Fruit fly (Drosophila melanogaster) whole organism, embryonic: ENCODE measurements around the gene CG13096.

Experiments used
- Atf6 ChIP-seq: fragments of 200-800 bp; sonication (Bioruptor generic); IDR thresholded peaks from 2 replicates; pipeline ENCODE4 v1.3.6; 2022; ENCODE audit warnings: missing biosample characterization, missing genetic modification characterization
- BEAF-32 ChIP-seq: fragments of 200-800 bp; sonication (Bioruptor generic); optimal IDR thresholded peaks from 3 replicates; lab custom pipeline; 2017; ENCODE audit warnings: missing biosample characterization, missing genetic modification characterization, mild to moderate bottlenecking, moderate library complexity, missing genetic modification reagents
- BtbVII ChIP-seq: fragments of 200-800 bp; sonication (Bioruptor generic); optimal IDR thresholded peaks from 3 replicates; lab custom pipeline; 2017; ENCODE audit warnings: missing biosample characterization, mild to moderate bottlenecking, missing genetic modification characterization
- CG1024 ChIP-seq: fragments of 200-800 bp; sonication (Bioruptor generic); IDR thresholded peaks from 2 replicates; pipeline ENCODE4 v1.3.6; 2022; ENCODE audit warnings: missing biosample characterization, missing genetic modification characterization
- CG10321 ChIP-seq: fragments of 200-800 bp; sonication (Bioruptor generic); IDR thresholded peaks from 2 replicates; pipeline ENCODE4 v1.3.6; 2022; ENCODE audit warnings: missing biosample characterization, missing genetic modification characterization
- CG10979 ChIP-seq: fragments of 200-800 bp; sonication (Bioruptor generic); optimal IDR thresholded peaks from 2 replicates; lab custom pipeline; 2018; ENCODE audit warnings: missing biosample characterization, mild to moderate bottlenecking, missing genetic modification characterization, moderate library complexity
- CG11560 ChIP-seq: fragments of 200-800 bp; sonication (Bioruptor generic); IDR thresholded peaks from 3 replicates; pipeline ENCODE4 v1.3.6; 2022; ENCODE audit warnings: missing biosample characterization, missing genetic modification characterization
- CG12942 ChIP-seq: fragments of 200-800 bp; sonication (Bioruptor generic); optimal IDR thresholded peaks from 3 replicates; lab custom pipeline; 2016; ENCODE audit warnings: missing biosample characterization, missing genetic modification characterization
- CG13775 ChIP-seq: fragments of 200-800 bp; sonication (Bioruptor generic); optimal IDR thresholded peaks from 3 replicates; lab custom pipeline; 2017; ENCODE audit warnings: missing biosample characterization, mild to moderate bottlenecking, missing genetic modification characterization
- CG15269 ChIP-seq: fragments of 200-800 bp; sonication (Bioruptor generic); optimal IDR thresholded peaks from 2 replicates; lab custom pipeline; 2018; ENCODE audit warnings: missing biosample characterization, mild to moderate bottlenecking, missing genetic modification characterization, moderate library complexity
- CG15514 ChIP-seq: fragments of 200-800 bp; sonication (Bioruptor generic); optimal IDR thresholded peaks from 3 replicates; lab custom pipeline; 2017; ENCODE audit warnings: missing biosample characterization, missing genetic modification characterization, mild to moderate bottlenecking, moderate library complexity, missing genetic modification reagents
- CG17186 ChIP-seq: fragments of 200-800 bp; sonication (Bioruptor generic); optimal IDR thresholded peaks from 3 replicates; lab custom pipeline; 2017; ENCODE audit warnings: missing biosample characterization, missing genetic modification reagents, missing genetic modification characterization
- CG17361 ChIP-seq: fragments of 200-800 bp; sonication (Bioruptor generic); IDR thresholded peaks from 3 replicates; pipeline ENCODE4 v1.3.6; 2022; ENCODE audit warnings: missing biosample characterization, missing genetic modification characterization
- CG17829 ChIP-seq: fragments of 200-800 bp; optimal IDR thresholded peaks from 2 replicates; lab custom pipeline; 2019; ENCODE audit warnings: missing biosample characterization, mild to moderate bottlenecking, missing genetic modification characterization, moderate library complexity
- CG31224 ChIP-seq: fragments of 200-800 bp; sonication (Bioruptor generic); IDR thresholded peaks from 2 replicates; pipeline ENCODE4 v1.3.6; 2022; ENCODE audit warnings: missing biosample characterization, missing genetic modification characterization
- CG33557 ChIP-seq: fragments of 200-800 bp; sonication (Bioruptor generic); optimal IDR thresholded peaks from 2 replicates; lab custom pipeline; 2019; ENCODE audit warnings: missing biosample characterization, mild to moderate bottlenecking, missing genetic modification characterization, moderate library complexity
- CG5180 ChIP-seq: fragments of 200-800 bp; sonication (Bioruptor generic); optimal IDR thresholded peaks from 3 replicates; lab custom pipeline; 2017; ENCODE audit warnings: missing biosample characterization, missing genetic modification characterization, mild to moderate bottlenecking, moderate library complexity, missing genetic modification reagents
- CG6813 ChIP-seq: fragments of 200-800 bp; sonication (Bioruptor generic); optimal IDR thresholded peaks from 2 replicates; lab custom pipeline; 2017; ENCODE audit warnings: missing biosample characterization, missing genetic modification characterization, mild to moderate bottlenecking, moderate library complexity, missing genetic modification reagents
- CG7357 ChIP-seq: fragments of 200-800 bp; sonication (Bioruptor generic); IDR thresholded peaks from 3 replicates; pipeline ENCODE4 v1.3.6; 2022; ENCODE audit warnings: missing biosample characterization, missing genetic modification characterization
- CG9876 ChIP-seq: fragments of 200-800 bp; sonication (Bioruptor generic); optimal IDR thresholded peaks from 2 replicates; lab custom pipeline; 2016; ENCODE audit warnings: missing biosample characterization, missing genetic modification characterization
- Chrac-16 ChIP-seq: fragments of 200-800 bp; sonication (Bioruptor generic); optimal IDR thresholded peaks from 3 replicates; lab custom pipeline; 2016; ENCODE audit warnings: missing biosample characterization, missing genetic modification characterization
- GATAe ChIP-seq: fragments of 200-800 bp; sonication (Bioruptor generic); conservative IDR thresholded peaks from 2 replicates; pipeline ENCODE4 v1.3.6; 2022; ENCODE audit warnings: missing biosample characterization, missing genetic modification characterization
- H15 ChIP-seq: fragments of 200-800 bp; sonication (Bioruptor generic); IDR thresholded peaks from 3 replicates; pipeline ENCODE4 v1.3.6; 2022; ENCODE audit warnings: missing biosample characterization, missing genetic modification characterization
- Hr3 ChIP-seq: fragments of 200-800 bp; sonication (Bioruptor generic); optimal IDR thresholded peaks from 3 replicates; lab custom pipeline; 2016; ENCODE audit warnings: missing biosample characterization, missing genetic modification characterization
- Hr39 ChIP-seq: fragments of >200 bp; optimal IDR thresholded peaks from 2 replicates; lab custom pipeline; 2017
- Hr78 ChIP-seq, 2 experiments: fragments of 200-800 bp in 1 of 2; fragments of >200 bp in 1 of 2; sonication (Bioruptor generic) in 1 of 2; optimal IDR thresholded peaks; 2 replicates each; lab custom pipeline; 2017 to 2019; ENCODE audit warnings: missing biosample characterization in 2 of 2, missing genetic modification characterization in 2 of 2, mild to moderate bottlenecking in 1 of 2, moderate library complexity in 1 of 2
- Meics ChIP-seq: fragments of 200-800 bp; sonication (Bioruptor generic); optimal IDR thresholded peaks from 2 replicates; lab custom pipeline; 2017; ENCODE audit warnings: missing biosample characterization, mild to moderate bottlenecking, missing genetic modification characterization
- Myb ChIP-seq: fragments of 200-800 bp; sonication (Bioruptor generic); optimal IDR thresholded peaks from 2 replicates; lab custom pipeline; 2016; ENCODE audit warnings: missing biosample characterization, missing genetic modification characterization
- NC2β ChIP-seq: fragments of 200-800 bp; sonication (Bioruptor generic); optimal IDR thresholded peaks from 2 replicates; lab custom pipeline; 2016; ENCODE audit warnings: missing biosample characterization, missing genetic modification characterization
- Sry-δ ChIP-seq: fragments of 200-800 bp; sonication (Bioruptor generic); optimal IDR thresholded peaks from 2 replicates; lab custom pipeline; 2016; ENCODE audit warnings: missing biosample characterization, missing genetic modification characterization
- ap ChIP-seq: fragments of 200-800 bp; sonication (Bioruptor generic); IDR thresholded peaks from 2 replicates; pipeline ENCODE4 v1.3.6; 2022; ENCODE audit warnings: missing biosample characterization, missing genetic modification characterization
- ara ChIP-seq: fragments of 200-800 bp; sonication (Bioruptor generic); IDR thresholded peaks from 2 replicates; pipeline ENCODE4 v1.3.6; 2022; ENCODE audit warnings: missing biosample characterization, missing genetic modification characterization
- bab2 ChIP-seq: fragments of 200-800 bp; sonication (Bioruptor generic); optimal IDR thresholded peaks from 2 replicates; lab custom pipeline; 2016; ENCODE audit warnings: missing biosample characterization, missing genetic modification characterization
- crol ChIP-seq: fragments of 200-800 bp; sonication (Bioruptor generic); IDR thresholded peaks from 2 replicates; pipeline ENCODE4 v1.3.6; 2022; ENCODE audit warnings: missing biosample characterization, missing genetic modification characterization
- ems ChIP-seq: fragments of 200-800 bp; sonication (Bioruptor generic); optimal IDR thresholded peaks from 3 replicates; lab custom pipeline; 2016; ENCODE audit warnings: missing biosample characterization, missing genetic modification characterization
- eyg ChIP-seq: fragments of 200-800 bp; sonication (Bioruptor generic); optimal IDR thresholded peaks from 3 replicates; lab custom pipeline; 2016; ENCODE audit warnings: missing biosample characterization, missing genetic modification characterization
- fd3F ChIP-seq: fragments of 200-800 bp; sonication (Bioruptor generic); optimal IDR thresholded peaks from 2 replicates; lab custom pipeline; 2018; ENCODE audit warnings: missing biosample characterization, mild to moderate bottlenecking, missing genetic modification characterization, moderate library complexity
- gcm2 ChIP-seq: fragments of 200-800 bp; sonication (Bioruptor generic); optimal IDR thresholded peaks from 2 replicates; lab custom pipeline; 2016; ENCODE audit warnings: missing biosample characterization, missing genetic modification characterization
- h ChIP-seq: fragments of >200 bp; optimal IDR thresholded peaks from 2 replicates; lab custom pipeline; 2017
- hth ChIP-seq: fragments of >200 bp; optimal IDR thresholded peaks from 2 replicates; lab custom pipeline; 2017; ENCODE audit warnings: inconsistent platforms
- lola ChIP-seq, 3 experiments: fragments of >200 bp in 2 of 3; fragments of 200-800 bp in 1 of 3; sonication (Bioruptor generic) in 1 of 3; optimal IDR thresholded peaks; 2 replicates each; lab custom pipeline; 2017 to 2019; ENCODE audit warnings: missing biosample characterization in 3 of 3, missing genetic modification characterization in 3 of 3, mild to moderate bottlenecking in 1 of 3, moderate library complexity in 1 of 3
- mld ChIP-seq: fragments of 200-800 bp; sonication (Bioruptor generic); IDR thresholded peaks from 3 replicates; pipeline ENCODE4 v1.3.6; 2022; ENCODE audit warnings: missing biosample characterization, missing genetic modification characterization; ENCODE audit not compliant: partially characterized antibody
- otp ChIP-seq: fragments of 200-800 bp; sonication (Bioruptor generic); IDR thresholded peaks from 3 replicates; pipeline ENCODE4, ENCODE4 v1.3.6; 2022; ENCODE audit warnings: missing biosample characterization, missing genetic modification characterization
- p53 ChIP-seq: fragments of 200-800 bp; sonication (Bioruptor generic); optimal IDR thresholded peaks from 2 replicates; lab custom pipeline; 2016; ENCODE audit warnings: missing biosample characterization, missing genetic modification characterization
- prd ChIP-seq, 3 experiments: fragments of >200 bp in 2 of 3; fragments of 200-800 bp in 1 of 3; sonication (Bioruptor generic) in 1 of 3; optimal IDR thresholded peaks in 2 of 3; IDR thresholded peaks in 1 of 3; 2 replicates in 2 of 3; 3 replicates in 1 of 3; pipeline versions ENCODE4 v1.3.6 to Lab custom; 2017 to 2022; ENCODE audit warnings: missing biosample characterization in 1 of 3, missing genetic modification characterization in 1 of 3
- tap ChIP-seq: fragments of 200-800 bp; optimal IDR thresholded peaks from 3 replicates; lab custom pipeline; 2019; ENCODE audit warnings: missing biosample characterization, mild to moderate bottlenecking, missing genetic modification characterization, moderate library complexity
- tgo ChIP-seq: fragments of 200-800 bp; sonication (Bioruptor generic); IDR thresholded peaks from 3 replicates; pipeline ENCODE4 v1.3.6; 2022; ENCODE audit warnings: missing biosample characterization, missing genetic modification characterization
- trem ChIP-seq: fragments of 200-800 bp; optimal IDR thresholded peaks from 3 replicates; lab custom pipeline; 2019; ENCODE audit warnings: missing biosample characterization, mild to moderate bottlenecking, missing genetic modification characterization, moderate library complexity
- unpg ChIP-seq: fragments of 200-800 bp; sonication (Bioruptor generic); optimal IDR thresholded peaks from 3 replicates; lab custom pipeline; 2018; ENCODE audit warnings: missing biosample characterization, mild to moderate bottlenecking, missing genetic modification characterization, moderate library complexity
- wek ChIP-seq: fragments of 200-800 bp; sonication (Bioruptor generic); optimal IDR thresholded peaks from 3 replicates; lab custom pipeline; 2018; ENCODE audit warnings: missing biosample characterization, mild to moderate bottlenecking, missing genetic modification characterization, moderate library complexity

CG13096 gene

dm6 chr2L:8464107-8464582 lies 47.5 kb downstream of the CG13096 start, which contains the start of gene prg (continued):
- peak in 1 of 2 experiments; percentile 34 for TF ChIP-seq Hr78 (GFP tag; optimal IDR thresholded peaks at IDR 0.05; lab: Kevin White, UChicago)
- TF ChIP-seq Atf6: peak; percentile 72; the same call in 1 of the 2 replicates
- peak; percentile 42 for TF ChIP-seq tap (tag; lab: Kevin White, UChicago)
- TF ChIP-seq CG10979 (tag; lab: Kevin White, UChicago): peak; percentile 67
- TF ChIP-seq Sry-δ (GFP tag; lab: Kevin White, UChicago): peak; percentile 77
- TF ChIP-seq CG5180 (GFP tag; lab: Kevin White, UChicago): peak; percentile 57
- peak; percentile 52 for TF ChIP-seq eyg (GFP tag; lab: Kevin White, UChicago)
- TF ChIP-seq CG1024 (GFP tag; lab: Robert Waterston, UW): 0 out of 2 replicates have a peak, but pooled peaks have one; percentile 18
- TF ChIP-seq unpg (GFP tag; lab: Kevin White, UChicago): peak; percentile 77
- 0 out of 2 replicates have a peak, but pooled peaks have one; percentile 30 for TF ChIP-seq CG10321 (GFP tag; lab: Robert Waterston, UW)
- no peak for TF ChIP-seq CG33557 (GFP tag; lab: Kevin White, UChicago)
- peak; percentile 55 for TF ChIP-seq BtbVII (GFP tag; lab: Kevin White, UChicago)
- no peak for TF ChIP-seq CG11560 (tag; lab: Robert Waterston, UW)
- TF ChIP-seq prd (optimal IDR thresholded peaks at IDR 0.05; lab: Kevin White, UChicago): no peak
- no peak; the same call in 2 of the 3 replicates for TF ChIP-seq prd (GFP tag; IDR thresholded peaks at IDR 0.05; lab: Robert Waterston, UW)
- TF ChIP-seq CG17361 (GFP tag; lab: Robert Waterston, UW): peak; percentile 78
- TF ChIP-seq CG31224 (GFP tag; lab: Robert Waterston, UW): peak; percentile 33; the same call in 1 of the 2 replicates
- peak; percentile 53 for TF ChIP-seq fd3F (GFP tag; lab: Kevin White, UChicago)
- peak; percentile 68 for TF ChIP-seq CG15269 (tag; lab: Kevin White, UChicago)
- TF ChIP-seq Myb: peak; percentile 55
- no peak for TF ChIP-seq hth
- TF ChIP-seq gcm2 (GFP tag; lab: Kevin White, UChicago): peak; percentile 44
- no peak for TF ChIP-seq CG9876
- peak; percentile 67 for TF ChIP-seq tgo (GFP tag; lab: Robert Waterston, UW)
- TF ChIP-seq bab2 (GFP tag; lab: Kevin White, UChicago): peak; percentile 72
- peak; percentile 47 for TF ChIP-seq Chrac-16
- TF ChIP-seq CG12942: peak; percentile 1
- TF ChIP-seq H15 (GFP tag; lab: Robert Waterston, UW): peak; percentile 49; the same call in 1 of the 3 replicates
- TF ChIP-seq CG17829: peak; percentile 55
- TF ChIP-seq GATAe (GFP tag; lab: Robert Waterston, UW): 0 out of 2 replicates have a peak, but pooled peaks have one; percentile 16
- TF ChIP-seq trem (tag; lab: Kevin White, UChicago): peak; percentile 68
- no peak for TF ChIP-seq CG6813 (GFP tag; lab: Kevin White, UChicago)
- peak; percentile 70 for TF ChIP-seq Meics (GFP tag; lab: Kevin White, UChicago)
- TF ChIP-seq Hr3 (GFP tag; lab: Kevin White, UChicago): peak; percentile 58
- peak; percentile 2 for TF ChIP-seq NC2β (GFP tag; lab: Kevin White, UChicago)
- TF ChIP-seq CG15514 (GFP tag; lab: Kevin White, UChicago): peak; percentile 47
- peak; percentile 88 for TF ChIP-seq BEAF-32 (GFP tag; lab: Kevin White, UChicago)
- TF ChIP-seq Hr39 (lab: Kevin White, UChicago): no peak
- no peak for TF ChIP-seq CG7357 (GFP tag; lab: Robert Waterston, UW)
- TF ChIP-seq lola (GFP tag; optimal IDR thresholded peaks at IDR 0.05; lab: Kevin White, UChicago): peak in 1 of 3 experiments; percentile 54
- 0 out of 2 replicates have a peak, but pooled peaks have one; percentile 26 for TF ChIP-seq ara
- no peak for TF ChIP-seq wek (GFP tag; lab: Kevin White, UChicago)
- TF ChIP-seq mld (GFP tag; lab: Robert Waterston, UW): peak; percentile 95
- peak; percentile 60 for TF ChIP-seq CG13775 (GFP tag; lab: Kevin White, UChicago)
- no peak for TF ChIP-seq h (lab: Kevin White, UChicago)
- no peak for TF ChIP-seq crol (GFP tag; lab: Robert Waterston, UW)
- peak; percentile 78 for TF ChIP-seq ems (GFP tag; lab: Kevin White, UChicago)
- peak; percentile 49; the same call in 1 of the 2 replicates for TF ChIP-seq ap (GFP tag; lab: Robert Waterston, UW)
- TF ChIP-seq otp: peak; percentile 45; the same call in 1 of the 3 replicates
- no peak for TF ChIP-seq CG17186
- no peak for TF ChIP-seq p53
